Worm (Caenorhabditis elegans) whole organism, L4/young adult: ENCODE results near the gene F45G2.8.
"Not testable (repeated sequence)": the region's sequence is repeated elsewhere in the genome, so short reads cannot be mapped to it uniquely, and the experiment has no call there.

Experiments
- W03F9.2 ChIP-seq: fragments of 150-350 bp; optimal IDR thresholded peaks from 2 replicates; lab custom pipeline; 2014; ENCODE audit warnings: missing biosample characterization, missing genetic modification characterization
- dao-5 ChIP-seq: sonication (generic microtip); optimal IDR thresholded peaks from 2 replicates; lab custom pipeline; 2016; ENCODE audit warnings: missing genotype, missing genetic modification characterization, moderate library complexity, missing compliant biosample characterization
- him-1 ChIP-seq: sonication (generic microtip); optimal IDR thresholded peaks from 2 replicates; lab custom pipeline; 2016; ENCODE audit warnings: missing genotype, missing genetic modification reagents, missing genetic modification characterization, missing compliant biosample characterization

The F45G2.8 gene

ce11 chrIII:13404418-13404817, 31.1 kb downstream of the F45G2.8 start, which contains the start of gene ttr-52:
Gene ttr-52 (plus strand): TSS chrIII:13404718.
- no peak for TF ChIP-seq him-1 (tag; lab: Kevin White, UChicago)
- TF ChIP-seq W03F9.2: no peak
- no peak for TF ChIP-seq dao-5 (tag; lab: Kevin White, UChicago)

DNA sequence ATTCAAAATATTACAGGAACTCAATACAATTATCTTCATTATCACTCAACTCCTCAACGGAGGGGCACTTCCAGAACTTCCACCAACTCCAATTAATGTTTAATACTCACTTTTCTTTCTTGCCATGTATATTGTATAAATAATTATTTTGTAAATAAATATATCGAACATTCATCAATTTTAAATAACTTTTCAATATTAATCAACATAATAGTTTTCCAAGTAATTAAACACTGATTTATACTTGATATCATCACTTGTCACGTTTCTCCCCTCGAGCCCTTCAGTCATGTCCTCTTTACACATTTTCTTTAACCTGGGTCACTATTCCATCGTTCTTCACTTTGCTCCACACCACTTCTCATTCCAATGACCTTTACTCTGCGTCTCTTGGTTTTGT, 32.5 kb downstream of the F45G2.8 start, which contains the start of gene mig-18:
TSS of gene mig-18 (plus strand) at position 301 of the 400 bp plus-strand sequence.
- TF ChIP-seq dao-5 (tag; lab: Kevin White, UChicago) (no peak), W03F9.2 (no peak), him-1 (tag; lab: Kevin White, UChicago) (no peak)

DNA sequence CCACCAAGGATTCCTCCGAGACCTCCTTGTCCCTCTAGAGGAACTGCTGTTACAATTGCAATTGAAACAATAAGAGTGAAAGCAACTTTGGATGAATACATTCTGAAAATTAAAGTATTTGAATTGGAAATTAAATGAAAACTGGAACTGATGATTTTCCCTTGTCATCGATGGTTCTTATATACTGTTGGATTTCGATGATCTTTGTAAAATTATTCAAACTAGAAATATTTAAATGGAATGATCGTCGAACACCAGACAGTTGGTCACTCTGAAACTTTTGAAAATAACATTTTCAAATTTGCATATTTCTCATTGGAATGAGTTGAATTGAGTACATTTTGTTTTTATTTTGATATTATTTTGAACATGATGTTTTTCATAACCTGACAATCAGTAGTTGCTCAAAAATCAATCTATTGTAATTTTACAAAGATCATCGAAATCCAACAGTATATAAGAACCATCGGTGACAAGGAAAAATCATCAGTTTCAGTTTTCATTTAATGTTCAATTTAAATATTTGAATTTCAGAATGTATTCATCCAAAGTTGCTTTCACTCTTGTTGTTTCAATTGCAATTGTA, 33.7 kb downstream of the F45G2.8 start, which contains the start of the genes srlf-9 and srlf-10:
TSS of gene srlf-9 (minus strand) at position 101 of the 586 bp plus-strand sequence.
TSS of gene srlf-10 (plus strand) at position 536 of the 586 bp plus-strand sequence.
- not testable (repeated sequence) for TF ChIP-seq him-1 (tag; lab: Kevin White, UChicago); W03F9.2; dao-5 (tag; lab: Kevin White, UChicago)

ce11 chrIII:13395262-13395661, 40.2 kb downstream of the F45G2.8 start, which contains the start of gene F11F1.1:
Gene F11F1.1 (plus strand): TSS chrIII:13395562.
- no peak for TF ChIP-seq W03F9.2
- no peak for TF ChIP-seq dao-5 (tag; lab: Kevin White, UChicago)
- TF ChIP-seq him-1 (tag; lab: Kevin White, UChicago): no peak

- TF ChIP-seq dao-5 (tag; lab: Kevin White, UChicago) (no peak), W03F9.2 (no peak), him-1 (tag; lab: Kevin White, UChicago) (no peak)
Measured at ce11 chrIII:13393647-13394046, 41.8 kb downstream of the F45G2.8 start, which contains the start of gene qdpr-1. Gene qdpr-1 (plus strand): TSS chrIII:13393910.

DNA sequence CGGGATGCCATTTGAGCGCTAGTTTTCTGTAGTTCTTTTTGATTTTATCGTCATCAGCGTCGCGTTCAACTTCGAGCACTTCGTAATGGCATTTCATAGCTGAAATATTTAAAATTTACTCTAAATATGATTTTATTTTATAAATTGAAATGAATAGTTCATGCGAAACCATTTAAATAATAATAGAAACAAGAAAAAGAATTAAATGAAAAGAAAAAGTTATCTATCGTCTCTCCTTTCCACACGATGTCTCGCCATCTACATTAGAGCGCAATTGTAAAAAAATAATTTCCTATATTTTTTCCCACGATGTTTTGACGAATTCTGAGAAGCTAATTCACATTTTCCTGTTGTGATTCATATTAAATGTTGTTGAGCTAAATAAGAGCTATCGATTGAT, 42.2 kb downstream of the F45G2.8 start, which contains the start of gene dnj-17:
TSS of gene dnj-17 (minus strand) at position 101 of the 400 bp plus-strand sequence.
- TF ChIP-seq W03F9.2: no peak
- no peak for TF ChIP-seq dao-5 (tag; lab: Kevin White, UChicago)
- no peak for TF ChIP-seq him-1 (tag; lab: Kevin White, UChicago)

ce11 chrIII:13390789-13391188, 44.7 kb downstream of the F45G2.8 start:
- no peak for TF ChIP-seq him-1 (tag; lab: Kevin White, UChicago)
- TF ChIP-seq W03F9.2: no peak
- TF ChIP-seq dao-5 (tag; lab: Kevin White, UChicago): no peak

DNA sequence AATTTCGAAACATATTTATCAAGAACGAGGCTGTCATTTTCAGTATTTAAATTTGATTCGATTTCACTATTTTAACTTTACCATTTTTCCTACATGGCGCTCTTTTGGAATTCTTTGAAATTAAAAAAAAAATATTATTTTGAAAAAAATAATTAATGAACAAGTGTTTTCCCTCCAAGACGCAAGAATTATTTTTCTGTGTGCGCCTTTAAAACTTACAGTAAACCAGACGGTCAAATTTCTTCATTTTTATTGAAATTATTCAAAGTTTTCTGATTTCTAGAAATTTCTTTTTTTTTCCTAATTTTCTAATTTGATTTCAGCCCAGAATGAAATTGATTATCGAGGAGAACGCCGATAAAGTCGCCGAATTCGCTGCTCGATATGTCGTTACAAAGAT, 46.4 kb downstream of the F45G2.8 start, which contains the start of gene T03F6.3:
TSS of gene T03F6.3 (plus strand) at position 318 of the 400 bp plus-strand sequence.
- TF ChIP-seq him-1 (tag; lab: Kevin White, UChicago) (no peak), W03F9.2 (no peak), dao-5 (tag; lab: Kevin White, UChicago) (no peak)

- TF ChIP-seq W03F9.2: no peak
- TF ChIP-seq dao-5 (tag; lab: Kevin White, UChicago): no peak
- TF ChIP-seq him-1 (tag; lab: Kevin White, UChicago): no peak
Measured at ce11 chrIII:13388621-13389020, 46.8 kb downstream of the F45G2.8 start.

- TF ChIP-seq W03F9.2: no peak
- no peak for TF ChIP-seq him-1 (tag; lab: Kevin White, UChicago)
- no peak for TF ChIP-seq dao-5 (tag; lab: Kevin White, UChicago)
Measured at ce11 chrIII:13385850-13386249, 49.6 kb downstream of the F45G2.8 start, which contains the start of gene T03F6.4. Gene T03F6.4 (plus strand): TSS chrIII:13386150.
